Worm (Caenorhabditis elegans): ENCODE data around the gene Y49F6B.13.
"Not testable (repeated sequence)": the region's sequence is repeated elsewhere in the genome, so short reads cannot be mapped to it uniquely, and the experiment has no call there.

The Y49F6B.13 gene

DNA sequence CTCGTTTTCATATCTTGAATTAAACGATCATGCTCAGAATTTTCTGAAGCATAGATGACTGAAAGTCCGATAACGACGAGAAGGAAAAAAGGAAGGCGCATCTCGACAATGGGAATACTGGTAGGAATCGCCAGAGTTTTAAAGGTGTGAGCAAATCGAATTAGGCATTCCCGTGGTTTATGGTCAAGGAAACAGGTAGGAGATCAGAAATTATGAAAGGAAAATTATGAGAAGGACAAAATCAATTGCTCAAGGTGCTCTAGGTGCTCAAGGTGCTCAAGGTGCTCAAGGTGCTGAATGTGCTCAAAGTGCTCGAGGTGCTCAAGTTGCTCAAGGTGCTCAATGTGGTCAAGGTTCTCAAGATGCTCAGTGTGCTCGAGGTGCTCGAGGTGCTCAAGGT, 6.9 kb downstream of the Y49F6B.13 start, which contains the start of gene C16C8.10:
C16C8.10 (minus strand) TSS at position 101 of the 400 bp plus-strand sequence.
- TF ChIP-seq nhr-21, gmeb-1, R02D3.7 (tag; optimal IDR thresholded peaks at IDR 0.05): not testable (repeated sequence)

DNA sequence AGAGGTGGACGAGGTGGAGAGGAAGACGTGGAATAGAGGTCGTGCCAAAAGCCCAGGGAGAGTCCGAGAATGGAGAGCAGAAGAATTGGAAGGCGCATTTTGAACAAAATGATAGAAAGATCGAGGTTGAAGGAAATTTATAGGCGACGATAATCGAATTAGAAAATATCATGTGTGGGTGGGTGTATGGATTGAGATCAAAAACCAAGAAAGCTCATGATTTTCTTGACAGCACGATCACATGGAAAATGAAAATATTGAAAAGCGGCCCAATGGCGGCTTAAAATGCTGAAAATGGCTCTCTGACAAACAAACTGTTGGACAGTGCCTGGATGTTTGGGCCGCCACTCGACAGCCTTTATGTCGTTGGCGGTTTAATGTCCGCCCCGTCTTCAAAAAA, 8.4 kb downstream of the Y49F6B.13 start, which contains the start of gene C16C8.9:
C16C8.9 (minus strand) TSS at position 101 of the 400 bp plus-strand sequence.
- TF ChIP-seq snpc-4 (tag; optimal IDR thresholded peaks at IDR 0.05): no peak
- TF ChIP-seq nhr-77 (tag; optimal IDR thresholded peaks at IDR 0.05): no peak
- no peak for TF ChIP-seq lin-39 (tag; optimal IDR thresholded peaks at IDR 0.05)
- no peak for TF ChIP-seq lin-11 (tag; optimal IDR thresholded peaks at IDR 0.05)
- no peak for TF ChIP-seq gmeb-1 (tag; optimal IDR thresholded peaks at IDR 0.05)
- TF ChIP-seq nhr-237 (tag; optimal IDR thresholded peaks at IDR 0.05): no peak
- no peak for TF ChIP-seq ceh-16 (tag; optimal IDR thresholded peaks at IDR 0.05)
- TF ChIP-seq nhr-6 (tag; optimal IDR thresholded peaks at IDR 0.05): no peak
- TF ChIP-seq unc-55 (GFP tag; optimal IDR thresholded peaks at IDR 0.05): no peak
- no peak for TF ChIP-seq mbf-1 (tag; optimal IDR thresholded peaks at IDR 0.05)
- no peak for TF ChIP-seq nhr-21 (tag; optimal IDR thresholded peaks at IDR 0.05)
- no peak for TF ChIP-seq alr-1 (tag; optimal IDR thresholded peaks at IDR 0.05)

- no peak for TF ChIP-seq elt-3 (tag; optimal IDR thresholded peaks at IDR 0.05)
- TF ChIP-seq nhr-12 (tag; optimal IDR thresholded peaks at IDR 0.05): no peak
Observed at ce11 chrII:3461586-3461985, 9.9 kb downstream of the Y49F6B.13 start, which contains the start of gene C16C8.8. C16C8.8 (minus strand) TSS chrII:3461686.

ce11 chrII:3460048-3460447, 11.5 kb downstream of the Y49F6B.13 start, which contains the start of gene C16C8.7:
C16C8.7 (minus strand) TSS chrII:3460148.
- no peak for TF ChIP-seq nhr-25 (tag; optimal IDR thresholded peaks at IDR 0.05)
- TF ChIP-seq C34F6.9 (tag; optimal IDR thresholded peaks at IDR 0.05): no peak
- no peak for TF ChIP-seq ztf-1 (GFP tag; conservative IDR thresholded peaks at IDR 0.05)
- TF ChIP-seq nhr-6 (tag; optimal IDR thresholded peaks at IDR 0.05): no peak
- no peak for TF ChIP-seq mbf-1 (tag; optimal IDR thresholded peaks at IDR 0.05)
- no peak for TF ChIP-seq unc-39 (tag; optimal IDR thresholded peaks at IDR 0.05)
- TF ChIP-seq peb-1 (tag; optimal IDR thresholded peaks at IDR 0.05): no peak
- no peak for TF ChIP-seq mab-5 (tag; optimal IDR thresholded peaks at IDR 0.05)
- TF ChIP-seq lin-11 (tag; optimal IDR thresholded peaks at IDR 0.05): no peak
- TF ChIP-seq nhr-11 (tag; optimal IDR thresholded peaks at IDR 0.05): no peak
- TF ChIP-seq ceh-16 (tag; optimal IDR thresholded peaks at IDR 0.05): no peak
- TF ChIP-seq gmeb-1 (tag; optimal IDR thresholded peaks at IDR 0.05): no peak
- no peak for TF ChIP-seq alr-1 (tag; optimal IDR thresholded peaks at IDR 0.05)
- no peak for TF ChIP-seq sma-3 (GFP tag; optimal IDR thresholded peaks at IDR 0.05)
- TF ChIP-seq R02D3.7 (tag; optimal IDR thresholded peaks at IDR 0.05): no peak
- TF ChIP-seq sem-4 (tag; optimal IDR thresholded peaks at IDR 0.05): no peak
- no peak for TF ChIP-seq nhr-21 (tag; optimal IDR thresholded peaks at IDR 0.05)

DNA sequence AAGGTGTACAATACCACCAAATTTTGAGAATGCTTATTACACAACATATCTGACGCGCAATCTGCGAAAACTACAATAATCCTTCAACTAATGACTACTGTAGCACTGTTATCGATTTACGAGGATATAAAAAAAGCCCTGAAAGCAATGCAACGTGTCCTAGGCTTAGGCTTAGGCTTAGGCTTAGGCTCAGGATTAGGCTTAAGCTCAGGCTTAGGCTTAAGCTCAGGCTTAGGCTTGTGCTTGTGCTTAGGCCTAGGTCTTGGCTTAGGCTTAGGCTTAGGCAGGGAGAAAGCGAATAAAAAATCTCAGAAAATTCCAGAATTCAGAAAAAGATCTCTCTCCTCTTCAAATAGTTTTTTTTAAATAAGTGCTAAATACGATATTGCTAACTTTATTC, 12.3 kb downstream of the Y49F6B.13 start:
- TF ChIP-seq egl-27 (tag; optimal IDR thresholded peaks at IDR 0.05): no peak
- TF ChIP-seq crh-2 (tag; optimal IDR thresholded peaks at IDR 0.05): no peak
- no peak for TF ChIP-seq nhr-10 (tag; optimal IDR thresholded peaks at IDR 0.05)
- TF ChIP-seq F13H6.1 (tag; optimal IDR thresholded peaks at IDR 0.05): no peak
- no peak for TF ChIP-seq R02D3.7 (tag; optimal IDR thresholded peaks at IDR 0.05)
- no peak for TF ChIP-seq lin-13 (GFP tag; optimal IDR thresholded peaks at IDR 0.05)
- no peak for TF ChIP-seq mab-5 (tag; optimal IDR thresholded peaks at IDR 0.05)
- TF ChIP-seq fos-1 (tag; optimal IDR thresholded peaks at IDR 0.05): no peak
- TF ChIP-seq elt-3 (tag; optimal IDR thresholded peaks at IDR 0.05): no peak
- no peak for TF ChIP-seq nhr-129 (tag; optimal IDR thresholded peaks at IDR 0.05)
- TF ChIP-seq ceh-82 (tag; optimal IDR thresholded peaks at IDR 0.05): no peak
- TF ChIP-seq nhr-12 (tag; optimal IDR thresholded peaks at IDR 0.05): no peak
- TF ChIP-seq Y55F3AM.14 (GFP tag; optimal IDR thresholded peaks at IDR 0.05): no peak
- no peak for TF ChIP-seq C34F6.9 (tag; optimal IDR thresholded peaks at IDR 0.05)
- TF ChIP-seq nhr-21 (tag; optimal IDR thresholded peaks at IDR 0.05): no peak
- TF ChIP-seq nhr-25 (tag; optimal IDR thresholded peaks at IDR 0.05): no peak
- TF ChIP-seq skn-1 (tag; optimal IDR thresholded peaks at IDR 0.05): no peak

ce11 chrII:3458209-3458608, 13.3 kb downstream of the Y49F6B.13 start, which contains the start of the genes C16C8.26 and C16C8.19:
C16C8.26 (minus strand) TSS chrII:3458309.
C16C8.19 (plus strand) TSS chrII:3458487.
- no peak for TF ChIP-seq mdl-1 (tag; optimal IDR thresholded peaks at IDR 0.05)
- TF ChIP-seq ztf-4 (tag; optimal IDR thresholded peaks at IDR 0.05): no peak
- TF ChIP-seq ceh-82 (tag; optimal IDR thresholded peaks at IDR 0.05): no peak
- no peak for TF ChIP-seq nhr-23 (tag; optimal IDR thresholded peaks at IDR 0.05)
- no peak for TF ChIP-seq F13H6.1 (tag; optimal IDR thresholded peaks at IDR 0.05)
- no peak for TF ChIP-seq nhr-237 (tag; optimal IDR thresholded peaks at IDR 0.05)
- TF ChIP-seq aly-2 (tag; optimal IDR thresholded peaks at IDR 0.05): no peak
- TF ChIP-seq blmp-1 (tag; optimal IDR thresholded peaks at IDR 0.05; ENCODE audit: insufficient read depth): no peak
- TF ChIP-seq nhr-25 (tag; optimal IDR thresholded peaks at IDR 0.05): no peak
- no peak for TF ChIP-seq nhr-21 (tag; optimal IDR thresholded peaks at IDR 0.05)
- TF ChIP-seq nhr-10 (tag; optimal IDR thresholded peaks at IDR 0.05): no peak
- no peak for TF ChIP-seq C34F6.9 (tag; optimal IDR thresholded peaks at IDR 0.05)
- no peak for TF ChIP-seq mab-5 (tag; optimal IDR thresholded peaks at IDR 0.05)

All from whole organism, L2 larva.